Worm (Caenorhabditis elegans) whole organism, L4 larva: ENCODE results near the gene C13A2.6.
A peak's percentile ranks its signal among the peaks of the same experiment; 100 is the strongest.

Source experiments
- D1046.2 ChIP-seq: fragments of 200-800 bp; sonication (Bioruptor generic); IDR thresholded peaks from 2 replicates; pipeline ENCODE4 v1.3.6; 2022; ENCODE audit warnings: missing genetic modification characterization, missing compliant biosample characterization
- F26F4.8 ChIP-seq: fragments of 200-800 bp; sonication (Bioruptor generic); conservative IDR thresholded peaks from 2 replicates; pipeline ENCODE4 v1.3.6; 2022; ENCODE audit warnings: missing genetic modification characterization, missing compliant biosample characterization
- F37D6.2 ChIP-seq: sonication (generic microtip); optimal IDR thresholded peaks from 2 replicates; lab custom pipeline; 2016; ENCODE audit warnings: mild to moderate bottlenecking, missing genetic modification characterization, missing compliant biosample characterization
- ZK546.5 ChIP-seq, 2 experiments: sonication (generic microtip); optimal IDR thresholded peaks; 2 replicates each; lab custom pipeline; 2017; ENCODE audit warnings: missing biosample characterization in 2 of 2, missing genetic modification characterization in 2 of 2
- aha-1 ChIP-seq: fragments of 150-350 bp; peaks from one replicate; lab custom pipeline; 2014; ENCODE audit warnings: missing biosample characterization, missing genetic modification characterization
- ceh-28 ChIP-seq: fragments of 150-350 bp; optimal IDR thresholded peaks from 2 replicates; lab custom pipeline; 2014; ENCODE audit warnings: missing biosample characterization, missing genetic modification reagents, missing genetic modification characterization
- ceh-32 ChIP-seq: sonication (generic microtip); optimal IDR thresholded peaks from 2 replicates; lab custom pipeline; 2016; ENCODE audit warnings: mild to moderate bottlenecking, missing genetic modification characterization, missing compliant biosample characterization; ENCODE audit not compliant: poor library complexity
- ceh-44 ChIP-seq: fragments of 200-800 bp; sonication (Bioruptor generic); IDR thresholded peaks from 2 replicates; pipeline ENCODE4 v1.3.6; 2022; ENCODE audit warnings: missing genetic modification reagents, missing genetic modification characterization, missing compliant biosample characterization
- ceh-62 ChIP-seq: sonication (generic microtip); optimal IDR thresholded peaks from 2 replicates; lab custom pipeline; 2017; ENCODE audit warnings: missing biosample characterization, missing genetic modification characterization
- cey-2 ChIP-seq: sonication (generic microtip); optimal IDR thresholded peaks from 3 replicates; lab custom pipeline; 2017; ENCODE audit warnings: missing genetic modification characterization, mild to moderate bottlenecking, missing compliant biosample characterization, antibody characterized with exemption, borderline replicate concordance; ENCODE audit not compliant: insufficient read depth
- daf-16 ChIP-seq, 3 experiments: sonication (generic microtip); optimal IDR thresholded peaks; 2 replicates each; lab custom pipeline; 2016 to 2017; ENCODE audit warnings: missing genetic modification characterization in 3 of 3, missing genetic modification reagents in 3 of 3, mild to moderate bottlenecking in 2 of 3, missing compliant biosample characterization in 2 of 3, missing biosample characterization in 1 of 3, moderate library complexity in 1 of 3
- daf-19 ChIP-seq: fragments of 200-800 bp; sonication (Bioruptor generic); conservative IDR thresholded peaks from 2 replicates; pipeline ENCODE4 v1.3.6; 2022; ENCODE audit warnings: missing genetic modification characterization, missing compliant biosample characterization
- dpl-1 ChIP-seq: fragments of 150-350 bp; optimal IDR thresholded peaks from 2 replicates; lab custom pipeline; 2014; ENCODE audit warnings: missing biosample characterization, missing genetic modification reagents, missing genetic modification characterization
- duxl-1 ChIP-seq: sonication (generic microtip); optimal IDR thresholded peaks from 2 replicates; lab custom pipeline; 2016; ENCODE audit warnings: mild to moderate bottlenecking, missing genetic modification characterization, moderate library complexity, missing compliant biosample characterization; ENCODE audit not compliant: poor library complexity
- dve-1 ChIP-seq: sonication (generic microtip); optimal IDR thresholded peaks from 2 replicates; lab custom pipeline; 2017; ENCODE audit warnings: antibody characterized with exemption, mild to moderate bottlenecking, missing genetic modification characterization, missing compliant biosample characterization; ENCODE audit not compliant: insufficient read depth
- hif-1 ChIP-seq, 2 experiments: sonication (generic microtip); optimal IDR thresholded peaks; 2 replicates each; lab custom pipeline; 2016 to 2017; ENCODE audit warnings: missing compliant biosample characterization in 2 of 2, missing genetic modification characterization in 2 of 2, missing genetic modification reagents in 2 of 2, missing genotype in 2 of 2, mild to moderate bottlenecking in 1 of 2
- hlh-30 ChIP-seq: sonication (generic microtip); optimal IDR thresholded peaks from 2 replicates; lab custom pipeline; 2017; ENCODE audit warnings: antibody characterized with exemption, mild to moderate bottlenecking, missing genetic modification characterization, missing compliant biosample characterization; ENCODE audit not compliant: insufficient read depth
- jun-1 ChIP-seq: fragments of 150-350 bp; optimal IDR thresholded peaks from 2 replicates; lab custom pipeline; 2014; ENCODE audit warnings: missing biosample characterization, missing genetic modification reagents, missing genetic modification characterization
- lin-13 ChIP-seq: fragments of 150-350 bp; optimal IDR thresholded peaks from 2 replicates; lab custom pipeline; 2014; ENCODE audit warnings: missing biosample characterization, missing genetic modification reagents, missing genetic modification characterization
- lin-15B ChIP-seq: fragments of 150-350 bp; sonication (generic microtip); optimal IDR thresholded peaks from 3 replicates; lab custom pipeline; 2014; ENCODE audit warnings: missing biosample characterization, missing genetic modification characterization
- lin-29 ChIP-seq: fragments of 200-800 bp; sonication (Bioruptor generic); IDR thresholded peaks from 2 replicates; pipeline ENCODE4 v1.3.6; 2022; ENCODE audit warnings: missing genetic modification reagents, missing genetic modification characterization, missing compliant biosample characterization
- lin-38 ChIP-seq: fragments of 200-800 bp; sonication (Bioruptor generic); IDR thresholded peaks from 2 replicates; pipeline ENCODE4 v1.3.6; 2022; ENCODE audit warnings: missing genetic modification reagents, missing genetic modification characterization, missing compliant biosample characterization
- lin-39 ChIP-seq: fragments of 150-350 bp; optimal IDR thresholded peaks from 2 replicates; lab custom pipeline; 2014; ENCODE audit warnings: missing biosample characterization, missing genetic modification reagents, missing genetic modification characterization
- lsy-2 ChIP-seq, 2 experiments: fragments of 150-350 bp in 1 of 2; sonication (generic microtip) in 1 of 2; optimal IDR thresholded peaks; 2 replicates each; lab custom pipeline; 2014 to 2017; ENCODE audit warnings: missing biosample characterization in 2 of 2, missing genetic modification characterization in 2 of 2
- mep-1 ChIP-seq: fragments of 150-350 bp; sonication (generic microtip); optimal IDR thresholded peaks from 3 replicates; lab custom pipeline; 2014; ENCODE audit warnings: missing biosample characterization, missing genetic modification characterization
- mes-2 ChIP-seq: sonication (generic microtip); optimal IDR thresholded peaks from 2 replicates; lab custom pipeline; 2016; ENCODE audit warnings: missing genotype, mild to moderate bottlenecking, missing genetic modification characterization, missing compliant biosample characterization; ENCODE audit not compliant: poor library complexity, severe bottlenecking
- nhr-10 ChIP-seq: fragments of 150-350 bp; optimal IDR thresholded peaks from 2 replicates; lab custom pipeline; 2014; ENCODE audit warnings: missing biosample characterization, missing genetic modification characterization
- nhr-102 ChIP-seq: sonication (generic microtip); optimal IDR thresholded peaks from 2 replicates; lab custom pipeline; 2016; ENCODE audit warnings: mild to moderate bottlenecking, missing genetic modification characterization, moderate library complexity, missing compliant biosample characterization
- nhr-11 ChIP-seq: fragments of 150-350 bp; optimal IDR thresholded peaks from 2 replicates; lab custom pipeline; 2014; ENCODE audit warnings: missing biosample characterization, missing genetic modification characterization
- nhr-28 ChIP-seq: fragments of 150-350 bp; optimal IDR thresholded peaks from 2 replicates; lab custom pipeline; 2014; ENCODE audit warnings: missing biosample characterization, missing genetic modification characterization
- nhr-41 ChIP-seq: fragments of 200-800 bp; sonication (Bioruptor generic); IDR thresholded peaks from 2 replicates; pipeline ENCODE4 v1.3.6; 2022; ENCODE audit warnings: missing genetic modification reagents, missing genetic modification characterization, missing compliant biosample characterization
- nhr-42 ChIP-seq: fragments of 200-800 bp; sonication (Bioruptor generic); IDR thresholded peaks from 2 replicates; pipeline ENCODE4 v1.3.6; 2022; ENCODE audit warnings: missing genetic modification characterization, missing compliant biosample characterization
- nhr-48 ChIP-seq: sonication (generic microtip); optimal IDR thresholded peaks from 2 replicates; lab custom pipeline; 2016; ENCODE audit warnings: mild to moderate bottlenecking, missing genetic modification characterization, missing compliant biosample characterization
- nhr-6 ChIP-seq: fragments of 150-350 bp; optimal IDR thresholded peaks from 2 replicates; lab custom pipeline; 2014; ENCODE audit warnings: missing biosample characterization, missing genetic modification characterization
- nhr-76 ChIP-seq: fragments of 150-350 bp; optimal IDR thresholded peaks from 2 replicates; lab custom pipeline; 2014; ENCODE audit warnings: missing biosample characterization, missing genetic modification characterization
- nhr-77 ChIP-seq: fragments of 150-350 bp; optimal IDR thresholded peaks from 2 replicates; lab custom pipeline; 2014; ENCODE audit warnings: missing biosample characterization, missing genetic modification characterization
- rbr-2 ChIP-seq: sonication (generic microtip); optimal IDR thresholded peaks from 2 replicates; lab custom pipeline; 2016; ENCODE audit warnings: missing genotype, missing genetic modification characterization, missing compliant biosample characterization
- set-16 ChIP-seq: fragments of 200-800 bp; sonication (Bioruptor generic); IDR thresholded peaks from 2 replicates; pipeline ENCODE4 v1.3.6; 2022; ENCODE audit warnings: missing genetic modification reagents, missing genetic modification characterization, missing compliant biosample characterization
- skn-1 ChIP-seq: fragments of 150-350 bp; optimal IDR thresholded peaks from 2 replicates; lab custom pipeline; 2014; ENCODE audit warnings: missing biosample characterization, missing genetic modification characterization
- spr-1 ChIP-seq: sonication (generic microtip); optimal IDR thresholded peaks from 2 replicates; lab custom pipeline; 2016; ENCODE audit warnings: mild to moderate bottlenecking, missing genetic modification characterization, missing compliant biosample characterization
- spr-3 ChIP-seq: fragments of 200-800 bp; sonication (Bioruptor generic); optimal IDR thresholded peaks from 2 replicates; lab custom pipeline; 2018; ENCODE audit warnings: mild to moderate bottlenecking, missing genetic modification characterization, missing compliant biosample characterization
- tra-1 ChIP-seq: fragments of 200-800 bp; sonication (Bioruptor generic); IDR thresholded peaks from 2 replicates; pipeline ENCODE4 v1.3.6; 2022; ENCODE audit warnings: missing genetic modification reagents, missing genetic modification characterization, missing compliant biosample characterization
- unc-39 ChIP-seq: sonication (generic microtip); optimal IDR thresholded peaks from 2 replicates; lab custom pipeline; 2017; ENCODE audit warnings: missing biosample characterization, missing genetic modification characterization
- unc-62 ChIP-seq, 3 experiments: fragments of 150-350 bp in 1 of 3; sonication (generic microtip); optimal IDR thresholded peaks in 2 of 3; peaks in 1 of 3; 1 replicate in 1 of 3; 2 replicates in 2 of 3; lab custom pipeline; 2014 to 2017; ENCODE audit warnings: missing biosample characterization in 3 of 3, missing genetic modification characterization in 3 of 3, missing genetic modification reagents in 3 of 3, missing genotype in 1 of 3
- vab-7 ChIP-seq: fragments of 200-800 bp; sonication (Bioruptor generic); IDR thresholded peaks from 2 replicates; pipeline ENCODE4 v1.3.6; 2022; ENCODE audit warnings: missing genetic modification reagents, missing genetic modification characterization, missing compliant biosample characterization
- zag-1 ChIP-seq: fragments of 150-350 bp; optimal IDR thresholded peaks from 2 replicates; lab custom pipeline; 2014; ENCODE audit warnings: missing biosample characterization, missing genetic modification characterization
- zfp-2 ChIP-seq: sonication (generic microtip); optimal IDR thresholded peaks from 2 replicates; lab custom pipeline; 2016; ENCODE audit warnings: mild to moderate bottlenecking, missing genetic modification characterization, missing compliant biosample characterization
- zfp-3 ChIP-seq: fragments of 200-800 bp; sonication (Bioruptor generic); conservative IDR thresholded peaks from 2 replicates; pipeline ENCODE4 v1.3.6; 2022; ENCODE audit warnings: missing genetic modification reagents, missing genetic modification characterization, missing compliant biosample characterization
- zip-11 ChIP-seq: fragments of 200-800 bp; sonication (Bioruptor generic); IDR thresholded peaks from 2 replicates; pipeline ENCODE4 v1.3.6; 2022; ENCODE audit warnings: missing genetic modification characterization, missing compliant biosample characterization
- zip-2 ChIP-seq: fragments of 150-350 bp; optimal IDR thresholded peaks from 2 replicates; lab custom pipeline; 2014; ENCODE audit warnings: missing biosample characterization, missing genetic modification characterization
- ztf-7 ChIP-seq: fragments of 150-350 bp; optimal IDR thresholded peaks from 2 replicates; lab custom pipeline; 2014; ENCODE audit warnings: missing biosample characterization, missing genetic modification characterization

C13A2.6 gene

DNA sequence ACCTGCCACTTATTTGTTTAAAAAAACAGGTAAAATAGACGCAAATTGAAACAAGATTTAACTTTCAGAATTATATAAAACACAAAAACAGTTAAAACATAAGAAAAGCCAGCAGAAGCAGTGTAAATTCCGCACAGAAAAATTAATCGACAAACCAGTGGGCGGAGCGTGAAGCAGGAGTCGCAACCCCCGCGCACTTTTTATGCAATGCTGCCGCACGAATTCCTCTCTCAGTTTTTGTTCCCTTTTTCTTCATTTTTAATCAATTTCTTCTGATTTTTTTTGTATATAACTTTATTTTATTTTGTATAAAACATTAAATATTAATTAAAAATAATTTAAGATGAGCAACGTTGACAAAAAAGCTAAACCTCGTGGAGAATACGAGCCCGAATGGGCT, 38.7 kb upstream of the C13A2.6 start, which contains the start of the genes gei-6 and krr-1 (continued):
- TF ChIP-seq nhr-102 (tag; lab: Kevin White, UChicago) (no peak), lin-29 (GFP tag; lab: Robert Waterston, UW) (no peak), F37D6.2 (tag; lab: Kevin White, UChicago) (no peak), nhr-41 (GFP tag; lab: Robert Waterston, UW) (no peak), mep-1 (peak; percentile 62), hlh-30 (tag; lab: Kevin White, UChicago) (peak; percentile 11), zip-2 (tag; lab: Kevin White, UChicago) (no peak), dpl-1 (GFP tag; lab: Kevin White, UChicago) (peak; percentile 65), zag-1 (no peak), ceh-44 (GFP tag; lab: Robert Waterston, UW) (no peak), ceh-62 (tag; lab: Kevin White, UChicago) (no peak), unc-62 (GFP tag; optimal IDR thresholded peaks at IDR 0.05 in 1 of 2; lab: Kevin White, UChicago) (no peak), unc-62 (tag; optimal IDR thresholded peaks at IDR 0.05; lab: Kevin White, UChicago) (no peak), cey-2 (tag; lab: Kevin White, UChicago) (no peak), ceh-28 (tag; lab: Kevin White, UChicago) (no peak), ceh-32 (no peak), spr-3 (GFP tag; lab: Kevin White, UChicago) (no peak), nhr-11 (tag; lab: Kevin White, UChicago) (no peak), zfp-2 (tag; lab: Kevin White, UChicago) (no peak), tra-1 (GFP tag; lab: Robert Waterston, UW) (no peak), rbr-2 (peak; percentile 25), daf-19 (GFP tag; lab: Robert Waterston, UW) (no peak), lin-38 (GFP tag; lab: Robert Waterston, UW) (peak; percentile 71), hif-1 (tag; optimal IDR thresholded peaks at IDR 0.05; lab: Kevin White, UChicago) (no peak), nhr-10 (tag; lab: Kevin White, UChicago) (no peak), nhr-42 (GFP tag; lab: Robert Waterston, UW) (no peak), nhr-48 (tag; lab: Kevin White, UChicago) (no peak), lin-39 (tag; lab: Kevin White, UChicago) (no peak), skn-1 (tag; lab: Kevin White, UChicago) (no peak), lin-13 (GFP tag; lab: Kevin White, UChicago) (no peak), daf-16 (GFP tag; optimal IDR thresholded peaks at IDR 0.05; lab: Kevin White, UChicago) (no peak), daf-16 (tag; optimal IDR thresholded peaks at IDR 0.05; lab: Kevin White, UChicago) (peak; percentile 24), zfp-3 (no peak), duxl-1 (tag; lab: Kevin White, UChicago) (peak; percentile 28), lsy-2 (tag; optimal IDR thresholded peaks at IDR 0.05; lab: Kevin White, UChicago) (peak in 1 of 2 experiments; percentile 57), spr-1 (no peak), D1046.2 (GFP tag; lab: Robert Waterston, UW) (no peak), ztf-7 (tag; lab: Kevin White, UChicago) (no peak), nhr-77 (peak; percentile 15), aha-1 (tag; lab: Kevin White, UChicago) (peak; percentile 30), jun-1 (tag; lab: Kevin White, UChicago) (no peak), ZK546.5 (tag; optimal IDR thresholded peaks at IDR 0.05; lab: Kevin White, UChicago) (no peak), nhr-28 (no peak), unc-39 (tag; lab: Kevin White, UChicago) (no peak), nhr-76 (no peak), vab-7 (GFP tag; lab: Robert Waterston, UW) (no peak), zip-11 (GFP tag; lab: Robert Waterston, UW) (no peak), nhr-6 (tag; lab: Kevin White, UChicago) (no peak), dve-1 (tag; lab: Kevin White, UChicago) (peak; percentile 46), lin-15B (tag; lab: Kevin White, UChicago) (peak; percentile 35), F26F4.8 (GFP tag; lab: Robert Waterston, UW) (no peak), mes-2 (tag; lab: Kevin White, UChicago) (peak; percentile 85), set-16 (GFP tag; lab: Robert Waterston, UW) (no peak)
